Worm (Caenorhabditis elegans): ENCODE measurements around the gene F22F7.8.

- TF ChIP-seq W03F9.2 (tag; optimal IDR thresholded peaks at IDR 0.05) (no peak), him-1 (tag; optimal IDR thresholded peaks at IDR 0.05) (no peak)
Measured at ce11 chrV:2155232-2155631, 33.5 kb upstream of the F22F7.8 start, which contains the start of gene srbc-21.

All from whole organism, L4/young adult.